Fruit fly (Drosophila melanogaster) whole organism, embryonic: ENCODE results near the gene pnt.

Source experiments
- Blimp-1 ChIP-seq: fragments of 200-800 bp; sonication (Bioruptor generic); optimal IDR thresholded peaks from 3 replicates; lab custom pipeline; 2018; ENCODE audit warnings: missing biosample characterization, missing genetic modification characterization, mild to moderate bottlenecking, moderate library complexity, missing genetic modification reagents
- CG12391 ChIP-seq: fragments of 200-800 bp; sonication (Bioruptor generic); optimal IDR thresholded peaks from 3 replicates; lab custom pipeline; 2018; ENCODE audit warnings: missing biosample characterization, mild to moderate bottlenecking, missing genetic modification characterization, moderate library complexity
- H15 ChIP-seq: fragments of 200-800 bp; sonication (Bioruptor generic); IDR thresholded peaks from 3 replicates; pipeline ENCODE4 v1.3.6; 2022; ENCODE audit warnings: missing biosample characterization, missing genetic modification characterization
- Lpt ChIP-seq: fragments of >200 bp; optimal IDR thresholded peaks from 2 replicates; lab custom pipeline; 2018; ENCODE audit warnings: missing biosample characterization, missing genetic modification characterization
- MBD-R2 ChIP-seq: fragments of 200-800 bp; sonication (Bioruptor generic); IDR thresholded peaks from 2 replicates; pipeline ENCODE4 v1.3.6; 2022; ENCODE audit warnings: missing biosample characterization, missing genetic modification characterization
- Ravus ChIP-seq: fragments of 200-800 bp; sonication (Bioruptor generic); IDR thresholded peaks from 2 replicates; pipeline ENCODE4 v1.3.6; 2022; ENCODE audit warnings: missing biosample characterization, missing genetic modification characterization
- Ssrp ChIP-seq: fragments of 200-800 bp; sonication (Bioruptor generic); optimal IDR thresholded peaks from 2 replicates; lab custom pipeline; 2018; ENCODE audit warnings: missing biosample characterization, mild to moderate bottlenecking, missing genetic modification characterization, moderate library complexity
- ara ChIP-seq: fragments of 200-800 bp; sonication (Bioruptor generic); IDR thresholded peaks from 2 replicates; pipeline ENCODE4 v1.3.6; 2022; ENCODE audit warnings: missing biosample characterization, missing genetic modification characterization
- crol ChIP-seq: fragments of 200-800 bp; sonication (Bioruptor generic); IDR thresholded peaks from 2 replicates; pipeline ENCODE4 v1.3.6; 2022; ENCODE audit warnings: missing biosample characterization, missing genetic modification characterization
- da ChIP-seq: fragments of 200-800 bp; sonication (Bioruptor generic); optimal IDR thresholded peaks from 2 replicates; lab custom pipeline; 2016; ENCODE audit warnings: missing biosample characterization, missing genetic modification characterization
- dysf ChIP-seq: fragments of 200-800 bp; sonication (Bioruptor generic); IDR thresholded peaks from 3 replicates; pipeline ENCODE4 v1.3.6; 2022; ENCODE audit warnings: missing biosample characterization, missing genetic modification characterization
- esg ChIP-seq: fragments of 200-800 bp; sonication (Bioruptor generic); conservative IDR thresholded peaks from 2 replicates; pipeline ENCODE4 v1.3.6; 2022; ENCODE audit warnings: missing biosample characterization, missing genetic modification characterization
- knrl ChIP-seq: fragments of 200-800 bp; sonication (Bioruptor generic); IDR thresholded peaks from 3 replicates; pipeline ENCODE4 v1.3.6; 2022; ENCODE audit warnings: missing biosample characterization, missing genetic modification characterization; ENCODE audit not compliant: partially characterized antibody
- zf30C ChIP-seq: fragments of 200-800 bp; sonication (Bioruptor generic); optimal IDR thresholded peaks from 3 replicates; lab custom pipeline; 2018; ENCODE audit warnings: missing biosample characterization, mild to moderate bottlenecking, missing genetic modification characterization

- TF ChIP-seq dysf (GFP tag; lab: Robert Waterston, UW), result no peak
- TF ChIP-seq MBD-R2 (GFP tag; lab: Robert Waterston, UW), result no peak
- no peak for TF ChIP-seq Ravus (GFP tag; lab: Robert Waterston, UW)
- no peak for TF ChIP-seq zf30C
- TF ChIP-seq ara, result no peak
- TF ChIP-seq CG12391 (tag; lab: Kevin White, UChicago), result no peak
- no peak for TF ChIP-seq Lpt (GFP tag; lab: Kevin White, UChicago)
- no peak for TF ChIP-seq esg (GFP tag; lab: Robert Waterston, UW)
- no peak for TF ChIP-seq Ssrp (tag; lab: Kevin White, UChicago)
- TF ChIP-seq crol (GFP tag; lab: Robert Waterston, UW), result peak; percentile 74
- TF ChIP-seq Blimp-1 (GFP tag; lab: Kevin White, UChicago), result no peak
- no peak for TF ChIP-seq H15 (GFP tag; lab: Robert Waterston, UW)
- no peak for TF ChIP-seq da (GFP tag; lab: Kevin White, UChicago)
- TF ChIP-seq knrl, result no peak
These were observed 40.1 kb upstream of the pnt start for dm6 chr3R:23386021-23386457.
